Worm (Caenorhabditis elegans) whole organism, mixed stage, embryonic: Measurements from ENCODE around the gene hpo-28.

Experiments
- M03D4.4 ChIP-seq: sonication (generic microtip); optimal IDR thresholded peaks from 2 replicates; lab custom pipeline; 2017; ENCODE audit warnings: mild to moderate bottlenecking, missing genetic modification characterization, missing compliant biosample characterization
- bed-3 ChIP-seq: fragments of 200-800 bp; sonication (Bioruptor generic); optimal IDR thresholded peaks from 3 replicates; lab custom pipeline; 2018; ENCODE audit warnings: mild to moderate bottlenecking, missing genetic modification characterization, moderate library complexity, missing compliant biosample characterization
- blmp-1 ChIP-seq: fragments of 150-350 bp; optimal IDR thresholded peaks from 2 replicates; lab custom pipeline; 2014; ENCODE audit warnings: missing biosample characterization, missing genetic modification characterization
- ceh-39 ChIP-seq: fragments of 150-350 bp; optimal IDR thresholded peaks from 2 replicates; lab custom pipeline; 2014; ENCODE audit warnings: missing biosample characterization, missing genetic modification characterization
- ceh-43 ChIP-seq: fragments of 200-800 bp; sonication (Bioruptor generic); optimal IDR thresholded peaks from 2 replicates; lab custom pipeline; 2018; ENCODE audit warnings: mild to moderate bottlenecking, missing genetic modification characterization, moderate library complexity, missing compliant biosample characterization
- ces-1 ChIP-seq: fragments of 150-350 bp; optimal IDR thresholded peaks from 2 replicates; lab custom pipeline; 2014; ENCODE audit warnings: missing biosample characterization, missing genetic modification reagents, missing genetic modification characterization
- cnd-1 ChIP-seq: fragments of 200-800 bp; sonication (Bioruptor generic); optimal IDR thresholded peaks from 2 replicates; lab custom pipeline; 2018; ENCODE audit warnings: mild to moderate bottlenecking, missing genetic modification characterization, missing compliant biosample characterization
- drap-1 ChIP-seq: fragments of 200-800 bp; sonication (Bioruptor generic); optimal IDR thresholded peaks from 3 replicates; lab custom pipeline; 2018; ENCODE audit warnings: mild to moderate bottlenecking, missing genetic modification characterization, missing compliant biosample characterization
- elt-1 ChIP-seq: sonication (generic microtip); optimal IDR thresholded peaks from 2 replicates; lab custom pipeline; 2017; ENCODE audit warnings: missing genetic modification characterization, mild to moderate bottlenecking, missing compliant biosample characterization, antibody characterized with exemption, moderate library complexity, borderline replicate concordance; ENCODE audit not compliant: insufficient read depth
- ham-2 ChIP-seq: fragments of 200-800 bp; sonication (Bioruptor generic); optimal IDR thresholded peaks from 2 replicates; lab custom pipeline; 2018; ENCODE audit warnings: mild to moderate bottlenecking, missing genetic modification characterization, missing compliant biosample characterization
- hlh-1 ChIP-seq: fragments of 150-350 bp; optimal IDR thresholded peaks from 2 replicates; lab custom pipeline; 2014; ENCODE audit warnings: missing biosample characterization, missing genetic modification reagents, missing genetic modification characterization
- lin-32 ChIP-seq: fragments of 200-800 bp; sonication (Bioruptor generic); optimal IDR thresholded peaks from 2 replicates; lab custom pipeline; 2018; ENCODE audit warnings: mild to moderate bottlenecking, missing genetic modification characterization, missing compliant biosample characterization
- lsy-2 ChIP-seq: fragments of 150-350 bp; optimal IDR thresholded peaks from 2 replicates; lab custom pipeline; 2014; ENCODE audit warnings: missing biosample characterization, missing genetic modification characterization
- mep-1 ChIP-seq: fragments of 150-350 bp; optimal IDR thresholded peaks from 2 replicates; lab custom pipeline; 2017; ENCODE audit warnings: missing biosample characterization, missing genetic modification reagents, missing genetic modification characterization, inconsistent platforms
- mls-2 ChIP-seq: sonication (generic microtip); optimal IDR thresholded peaks from 2 replicates; lab custom pipeline; 2016; ENCODE audit warnings: mild to moderate bottlenecking, missing genetic modification characterization, moderate library complexity, missing compliant biosample characterization
- nhr-12 ChIP-seq: fragments of 150-350 bp; optimal IDR thresholded peaks from 2 replicates; lab custom pipeline; 2014; ENCODE audit warnings: missing biosample characterization, missing genetic modification characterization
- nhr-2 ChIP-seq: fragments of 150-350 bp; optimal IDR thresholded peaks from 2 replicates; lab custom pipeline; 2014; ENCODE audit warnings: missing biosample characterization, missing genetic modification characterization
- nhr-28 ChIP-seq: fragments of 150-350 bp; optimal IDR thresholded peaks from 2 replicates; lab custom pipeline; 2014; ENCODE audit warnings: missing biosample characterization, missing genetic modification characterization
- nhr-76 ChIP-seq: sonication (generic microtip); optimal IDR thresholded peaks from 2 replicates; lab custom pipeline; 2017; ENCODE audit warnings: missing biosample characterization, missing genetic modification characterization
- pha-4 ChIP-seq: fragments of 150-350 bp; optimal IDR thresholded peaks from 2 replicates; lab custom pipeline; 2018; ENCODE audit warnings: missing biosample characterization, missing genetic modification reagents, missing genetic modification characterization
- sem-2 ChIP-seq: fragments of 200-800 bp; sonication (Bioruptor generic); optimal IDR thresholded peaks from 2 replicates; lab custom pipeline; 2018; ENCODE audit warnings: mild to moderate bottlenecking, missing genetic modification characterization, missing compliant biosample characterization
- snpc-4 ChIP-seq: fragments of 150-350 bp; optimal IDR thresholded peaks from 2 replicates; lab custom pipeline; 2014; ENCODE audit warnings: missing biosample characterization, missing genetic modification characterization
- tbx-8 ChIP-seq: fragments of 200-800 bp; sonication (Bioruptor generic); optimal IDR thresholded peaks from 2 replicates; lab custom pipeline; 2018; ENCODE audit warnings: mild to moderate bottlenecking, missing genetic modification characterization, moderate library complexity, missing compliant biosample characterization
- unc-39 ChIP-seq: fragments of 150-350 bp; optimal IDR thresholded peaks from 2 replicates; lab custom pipeline; 2014; ENCODE audit warnings: missing biosample characterization, missing genetic modification characterization
- zip-8 ChIP-seq: fragments of 150-350 bp; optimal IDR thresholded peaks from 2 replicates; lab custom pipeline; 2014; ENCODE audit warnings: missing biosample characterization, missing genetic modification characterization
- ztf-11 ChIP-seq: fragments of 150-350 bp; optimal IDR thresholded peaks from 2 replicates; lab custom pipeline; 2014; ENCODE audit warnings: missing biosample characterization, missing genetic modification characterization

hpo-28 gene

DNA sequence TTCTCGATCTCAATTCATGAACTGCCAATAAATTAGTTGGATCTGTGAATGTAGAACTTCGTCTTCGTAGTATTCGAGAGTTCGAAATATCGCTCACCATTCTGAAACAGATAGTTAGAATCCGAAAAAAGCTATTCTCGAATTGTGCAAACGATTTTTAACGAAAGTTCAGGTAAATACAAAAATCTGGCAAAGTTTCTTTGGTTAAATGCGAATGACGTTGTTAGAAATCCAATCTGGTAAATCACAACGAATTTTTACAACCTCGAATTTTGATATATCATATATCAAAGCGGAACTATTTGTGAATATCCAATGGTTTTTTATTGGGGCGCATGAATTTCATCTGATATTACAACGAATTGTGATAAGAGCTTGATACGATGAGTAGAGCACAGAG, at the start of gene hpo-28:
Gene hpo-28 (minus strand): TSS at position 101 of the 400 bp plus-strand sequence.
- peak; percentile 9 for TF ChIP-seq hlh-1 (tag; lab: Kevin White, UChicago)
- no peak for TF ChIP-seq ces-1 (GFP tag; lab: Kevin White, UChicago)

- TF ChIP-seq nhr-28 (no peak), bed-3 (GFP tag; lab: Kevin White, UChicago) (no peak), mls-2 (tag; lab: Kevin White, UChicago) (no peak), zip-8 (tag; lab: Kevin White, UChicago) (peak; percentile 7)
These were observed 49.5 kb upstream of the hpo-28 start for ce11 chrIII:5758519-5759099.

- TF ChIP-seq ces-1 (GFP tag; lab: Kevin White, UChicago) = peak; percentile 33
- no peak for TF ChIP-seq pha-4 (tag; lab: Kevin White, UChicago)
These were observed 48.4 kb upstream of the hpo-28 start for ce11 chrIII:5757492-5758045.

- TF ChIP-seq blmp-1 (tag; lab: Kevin White, UChicago) (no peak), M03D4.4 (tag; lab: Kevin White, UChicago) (no peak), nhr-76 (tag; lab: Kevin White, UChicago) (no peak), ces-1 (GFP tag; lab: Kevin White, UChicago) (peak; percentile 54), mep-1 (tag; lab: Kevin White, UChicago) (no peak), pha-4 (tag; lab: Kevin White, UChicago) (no peak), ceh-39 (tag; lab: Kevin White, UChicago) (no peak), cnd-1 (tag; lab: Kevin White, UChicago) (no peak)
These were observed 46.1 kb upstream of the hpo-28 start, which contains the start of gene ida-1 for ce11 chrIII:5755204-5755603. Gene ida-1 (plus strand): TSS chrIII:5755539.

ce11 chrIII:5750503-5750902, 41.4 kb upstream of the hpo-28 start:
- no peak for TF ChIP-seq unc-39
- no peak for TF ChIP-seq pha-4 (tag; lab: Kevin White, UChicago)
- TF ChIP-seq zip-8 (tag; lab: Kevin White, UChicago) = peak; percentile 91
- no peak for TF ChIP-seq ceh-39 (tag; lab: Kevin White, UChicago)
- TF ChIP-seq sem-2 (GFP tag; lab: Kevin White, UChicago) = no peak
- TF ChIP-seq nhr-12 (tag; lab: Kevin White, UChicago) = no peak
- TF ChIP-seq ham-2 (GFP tag; lab: Kevin White, UChicago) = no peak
- no peak for TF ChIP-seq elt-1 (tag; lab: Kevin White, UChicago)
- TF ChIP-seq lsy-2 (tag; lab: Kevin White, UChicago) = no peak

- TF ChIP-seq tbx-8 (GFP tag; lab: Kevin White, UChicago) (no peak), drap-1 (no peak), blmp-1 (tag; lab: Kevin White, UChicago) (no peak), ham-2 (GFP tag; lab: Kevin White, UChicago) (no peak), M03D4.4 (tag; lab: Kevin White, UChicago) (no peak), pha-4 (tag; lab: Kevin White, UChicago) (no peak), lin-32 (GFP tag; lab: Kevin White, UChicago) (no peak), ztf-11 (tag; lab: Kevin White, UChicago) (no peak), nhr-28 (no peak), nhr-2 (tag; lab: Kevin White, UChicago) (no peak), nhr-76 (tag; lab: Kevin White, UChicago) (no peak), mep-1 (tag; lab: Kevin White, UChicago) (no peak), elt-1 (tag; lab: Kevin White, UChicago) (no peak), ceh-43 (no peak), lsy-2 (tag; lab: Kevin White, UChicago) (no peak), unc-39 (no peak), cnd-1 (tag; lab: Kevin White, UChicago) (no peak), snpc-4 (tag; lab: Kevin White, UChicago) (no peak)
These were observed 39.2 kb upstream of the hpo-28 start for ce11 chrIII:5748360-5748759.
